Fruit fly (Drosophila melanogaster): Measurements from ENCODE around the gene CG13996.

CG13996 gene

dm6 chr2L:6031838-6032237 lies 11.2 kb downstream of the CG13996 start (continued):
- TF ChIP-seq CG11294 (GFP tag; IDR thresholded peaks at IDR 0.05) (0 out of 2 replicates have a peak, but pooled peaks have one; percentile 7), CG8632 (GFP tag; optimal IDR thresholded peaks at IDR 0.05) (peak; percentile 12), acj6 (GFP tag; optimal IDR thresholded peaks at IDR 0.05) (peak; percentile 12), CG6808 (GFP tag; optimal IDR thresholded peaks at IDR 0.05) (peak; percentile 50), achi (GFP tag; optimal IDR thresholded peaks at IDR 0.05) (peak; percentile 27), Smox (GFP tag; optimal IDR thresholded peaks at IDR 0.05) (no peak), cyc (GFP tag; optimal IDR thresholded peaks at IDR 0.05) (no peak), Hr4 (GFP tag; optimal IDR thresholded peaks at IDR 0.05) (no peak)

DNA sequence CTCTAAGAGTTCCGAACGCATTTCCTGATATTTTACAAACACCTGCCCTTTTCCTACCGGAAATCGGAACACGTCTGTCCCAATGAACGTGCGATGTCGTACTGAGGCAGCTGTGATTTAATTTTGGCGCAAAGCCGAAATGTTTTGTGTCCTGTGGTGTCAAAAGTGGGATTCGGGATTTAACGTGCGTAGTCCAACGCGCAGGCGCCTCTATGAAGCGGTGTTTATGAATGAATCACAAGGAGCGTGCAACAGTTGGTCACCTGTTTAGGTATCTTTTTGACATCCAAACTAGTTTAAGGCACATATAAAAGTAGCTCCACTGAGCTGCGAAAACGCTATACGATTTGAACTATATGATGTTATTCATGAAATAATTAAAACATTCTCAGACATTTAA lies 13.7 kb downstream of the CG13996 start, which contains the start of gene CG9109:
Gene CG9109, minus strand, starts transcription at position 80 of the 400 bp plus-strand sequence.
- no peak for TF ChIP-seq CG4318 (GFP tag; optimal IDR thresholded peaks at IDR 0.05)
- TF ChIP-seq acj6 (GFP tag; optimal IDR thresholded peaks at IDR 0.05), result no peak

DNA sequence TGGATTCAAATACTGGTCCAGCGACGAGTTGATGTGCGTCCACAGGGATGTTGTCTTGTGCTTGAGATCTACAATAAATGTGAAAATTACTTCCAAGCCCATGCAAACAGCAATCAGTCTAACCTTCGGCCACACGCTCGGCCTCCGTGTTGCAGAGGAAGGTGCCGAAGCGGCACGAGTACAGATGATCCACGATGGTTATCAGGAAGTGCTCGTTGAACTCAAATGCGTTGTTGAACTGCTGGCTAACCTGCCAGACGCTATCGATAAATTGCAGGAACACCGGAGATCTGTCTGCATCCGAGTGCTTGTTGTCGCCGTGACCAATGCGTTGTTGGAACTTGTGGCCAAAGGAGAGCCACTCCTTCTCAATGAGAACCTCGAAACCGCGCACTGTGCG lies 14.5 kb downstream of the CG13996 start:
- TF ChIP-seq svp (GFP tag), result peak; percentile 91
- no peak for TF ChIP-seq CG1621 (tag; optimal IDR thresholded peaks at IDR 0.05)

DNA sequence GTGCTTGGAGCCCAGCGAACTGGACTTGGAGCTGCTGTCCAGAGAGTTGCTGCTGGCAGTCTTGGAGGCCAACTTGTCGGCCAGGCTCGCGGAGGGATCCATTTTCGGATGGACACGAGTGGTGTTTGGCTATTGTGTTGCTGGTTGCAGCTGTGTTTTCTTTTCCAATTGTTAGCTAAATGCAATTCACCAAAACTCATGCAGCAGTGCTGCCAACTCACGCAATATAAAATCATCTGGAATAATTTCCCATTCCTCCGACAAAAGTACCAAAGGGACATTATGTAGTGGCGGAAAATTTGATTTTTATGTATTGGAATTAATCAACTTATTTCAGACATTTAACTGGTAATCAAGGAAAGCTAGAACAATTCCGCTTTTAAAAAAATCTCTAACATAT lies 16.1 kb downstream of the CG13996 start, which contains the start of gene mtm:
Gene mtm, minus strand, starts transcription at position 306 of the 400 bp plus-strand sequence.
- TF ChIP-seq CG4318 (GFP tag; optimal IDR thresholded peaks at IDR 0.05) (no peak), eg (GFP tag; IDR thresholded peaks at IDR 0.05) (no peak), Met (GFP tag; optimal IDR thresholded peaks at IDR 0.05) (no peak), CG8119 (GFP tag; IDR thresholded peaks at IDR 0.05) (no peak), Sox15 (GFP tag; optimal IDR thresholded peaks at IDR 0.05) (no peak), Blimp-1 (GFP tag; optimal IDR thresholded peaks at IDR 0.05) (no peak), CG6276 (GFP tag; optimal IDR thresholded peaks at IDR 0.05) (no peak), salr (GFP tag; optimal IDR thresholded peaks at IDR 0.05) (no peak), CG6808 (GFP tag; optimal IDR thresholded peaks at IDR 0.05) (peak; percentile 66), fkh (GFP tag; optimal IDR thresholded peaks at IDR 0.05) (no peak), Hr39 (GFP tag; optimal IDR thresholded peaks at IDR 0.05) (no peak), CG10631 (GFP tag; optimal IDR thresholded peaks at IDR 0.05) (no peak), Eip78C (GFP tag) (peak; percentile 69), pdm3 (GFP tag; optimal IDR thresholded peaks at IDR 0.05) (no peak)

dm6 chr2L:6037830-6038229 lies 17.2 kb downstream of the CG13996 start, which contains the start of the genes CG9117 and CG31643:
TSS of gene CG9117 (minus strand) at chr2L:6037902.
TSS of gene CG31643 (plus strand) at chr2L:6038117.
- TF ChIP-seq CG6276 (GFP tag; optimal IDR thresholded peaks at IDR 0.05), result no peak
- TF ChIP-seq net (GFP tag; optimal IDR thresholded peaks at IDR 0.05), result peak; percentile 40
- TF ChIP-seq Met (GFP tag; optimal IDR thresholded peaks at IDR 0.05), result no peak
- TF ChIP-seq CG6163 (GFP tag; IDR thresholded peaks at IDR 0.05), result no peak
- TF ChIP-seq eg (GFP tag; IDR thresholded peaks at IDR 0.05), result peak; percentile 70
- TF ChIP-seq Hr39 (GFP tag; optimal IDR thresholded peaks at IDR 0.05), result peak; percentile 73
- no peak for TF ChIP-seq CG7368 (GFP tag; optimal IDR thresholded peaks at IDR 0.05)
- TF ChIP-seq salr (GFP tag; optimal IDR thresholded peaks at IDR 0.05), result no peak
- TF ChIP-seq vri (GFP tag; optimal IDR thresholded peaks at IDR 0.05), result no peak
- no peak for TF ChIP-seq fkh (GFP tag; optimal IDR thresholded peaks at IDR 0.05)
- peak; percentile 67 for TF ChIP-seq cyc (GFP tag; optimal IDR thresholded peaks at IDR 0.05)
- TF ChIP-seq CG4318 (GFP tag; optimal IDR thresholded peaks at IDR 0.05), result no peak
- TF ChIP-seq achi (GFP tag; optimal IDR thresholded peaks at IDR 0.05), result peak; percentile 73
- TF ChIP-seq CG8119 (GFP tag; IDR thresholded peaks at IDR 0.05), result no peak
- no peak for TF ChIP-seq acj6 (GFP tag; optimal IDR thresholded peaks at IDR 0.05)
- peak; percentile 55 for TF ChIP-seq CG34406 (GFP tag; optimal IDR thresholded peaks at IDR 0.05)
- TF ChIP-seq CG3032 (tag; optimal IDR thresholded peaks at IDR 0.05), result peak; percentile 46
- TF ChIP-seq CG9139 (GFP tag; optimal IDR thresholded peaks at IDR 0.05), result no peak
- no peak for TF ChIP-seq CG11902 (GFP tag; optimal IDR thresholded peaks at IDR 0.05)
- peak; percentile 62 for TF ChIP-seq CG15336 (GFP tag; IDR thresholded peaks at IDR 0.05)
- TF ChIP-seq CG31627 (GFP tag; optimal IDR thresholded peaks at IDR 0.05), result peak; percentile 73
- no peak for TF ChIP-seq Hr4 (GFP tag; optimal IDR thresholded peaks at IDR 0.05)
- TF ChIP-seq ss (GFP tag; optimal IDR thresholded peaks at IDR 0.05), result no peak
- TF ChIP-seq CG32006 (GFP tag; optimal IDR thresholded peaks at IDR 0.05), result no peak
- TF ChIP-seq esn (GFP tag; optimal IDR thresholded peaks at IDR 0.05), result peak; percentile 79
- TF ChIP-seq Ets21C (GFP tag; optimal IDR thresholded peaks at IDR 0.05), result no peak
- no peak for TF ChIP-seq OdsH (GFP tag; optimal IDR thresholded peaks at IDR 0.05)
- peak; percentile 72 for TF ChIP-seq Sox14 (GFP tag; optimal IDR thresholded peaks at IDR 0.05)
- TF ChIP-seq fd85E (GFP tag; optimal IDR thresholded peaks at IDR 0.05), result no peak
- TF ChIP-seq CG6808 (GFP tag; optimal IDR thresholded peaks at IDR 0.05), result peak; percentile 39
- TF ChIP-seq dsx (GFP tag; optimal IDR thresholded peaks at IDR 0.05; ENCODE audit: poor library complexity, severe bottlenecking), result no peak
- peak; percentile 47 for TF ChIP-seq Eip93F (GFP tag; optimal IDR thresholded peaks at IDR 0.05)
- TF ChIP-seq Blimp-1 (GFP tag; optimal IDR thresholded peaks at IDR 0.05), result no peak
- no peak for TF ChIP-seq pdm3 (GFP tag; optimal IDR thresholded peaks at IDR 0.05)
